Fruit fly (Drosophila melanogaster): Measurements from ENCODE around the gene Strump.

Gene Strump

DNA sequence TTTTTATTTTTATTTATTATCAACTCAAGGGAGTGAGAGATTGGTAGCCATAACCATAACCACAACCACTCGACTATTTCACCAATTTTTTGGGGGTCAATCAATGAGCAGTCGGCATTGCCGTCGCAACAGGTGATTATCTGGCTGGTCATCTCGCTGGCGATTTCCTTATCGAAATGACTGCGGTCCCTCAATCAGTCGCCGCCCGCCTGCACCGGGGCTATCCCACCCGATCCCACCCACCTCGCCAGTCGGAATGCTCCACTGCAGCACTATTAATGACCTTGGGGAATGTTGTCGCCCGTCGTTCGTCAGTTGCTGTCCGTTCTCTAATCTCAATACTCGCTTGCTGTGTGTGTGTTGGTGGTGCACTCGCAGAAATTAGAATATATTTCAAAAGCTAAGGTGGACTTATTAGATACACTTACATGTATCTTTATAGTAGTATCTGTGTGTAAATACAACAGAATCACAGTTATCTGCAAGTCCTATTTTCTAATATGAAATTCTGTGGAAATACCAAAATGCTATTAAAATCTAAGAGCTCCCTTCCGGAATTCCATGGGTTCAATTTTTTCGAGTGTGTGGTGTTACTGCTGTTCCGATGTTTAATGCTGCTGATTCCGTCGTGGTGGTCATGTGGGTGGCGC, 38.7 kb downstream of the Strump start (continued):
- TF ChIP-seq Hr38 (GFP tag; optimal IDR thresholded peaks at IDR 0.05) (no peak), eg (GFP tag; IDR thresholded peaks at IDR 0.05) (no peak; the same call in 2 of the 3 replicates), lz (GFP tag; optimal IDR thresholded peaks at IDR 0.05) (peak; percentile 3), acj6 (GFP tag; optimal IDR thresholded peaks at IDR 0.05) (peak; percentile 39), fkh (GFP tag; optimal IDR thresholded peaks at IDR 0.05) (no peak), CG6792 (GFP tag; optimal IDR thresholded peaks at IDR 0.05) (peak; percentile 1), Blimp-1 (GFP tag; optimal IDR thresholded peaks at IDR 0.05) (no peak), CG15336 (GFP tag; IDR thresholded peaks at IDR 0.05) (peak; percentile 62), svp (GFP tag) (no peak), fd59A (GFP tag; optimal IDR thresholded peaks at IDR 0.05) (no peak), Ets21C (GFP tag; optimal IDR thresholded peaks at IDR 0.05) (no peak), Hr39 (GFP tag; optimal IDR thresholded peaks at IDR 0.05) (peak; percentile 32), CG6163 (GFP tag; IDR thresholded peaks at IDR 0.05) (no peak), CG8119 (GFP tag; IDR thresholded peaks at IDR 0.05) (peak; percentile 57), CG7368 (GFP tag; optimal IDR thresholded peaks at IDR 0.05) (no peak), ss (GFP tag; optimal IDR thresholded peaks at IDR 0.05) (no peak), CG6808 (GFP tag; optimal IDR thresholded peaks at IDR 0.05) (no peak), topi (GFP tag; optimal IDR thresholded peaks at IDR 0.05) (no peak), Lpt (GFP tag; optimal IDR thresholded peaks at IDR 0.05) (no peak), Eip75B (GFP tag; optimal IDR thresholded peaks at IDR 0.05) (peak; percentile 12), Sox14 (GFP tag; optimal IDR thresholded peaks at IDR 0.05) (peak; percentile 32), CG8319 (GFP tag; optimal IDR thresholded peaks at IDR 0.05) (no peak), esn (GFP tag; optimal IDR thresholded peaks at IDR 0.05) (peak; percentile 22), Hr4 (GFP tag; optimal IDR thresholded peaks at IDR 0.05) (peak; percentile 51), Eip78C (GFP tag) (peak; percentile 73), CG10669 (GFP tag; optimal IDR thresholded peaks at IDR 0.05) (peak; percentile 22), Eip93F (GFP tag; optimal IDR thresholded peaks at IDR 0.05) (no peak), CG11294 (GFP tag; IDR thresholded peaks at IDR 0.05) (no peak), CG34406 (GFP tag; optimal IDR thresholded peaks at IDR 0.05) (peak; percentile 12), CG10631 (GFP tag; optimal IDR thresholded peaks at IDR 0.05) (peak; percentile 46), CG11762 (GFP tag; optimal IDR thresholded peaks at IDR 0.05; ENCODE audit: insufficient read depth) (no peak), CG3919 (GFP tag; optimal IDR thresholded peaks at IDR 0.05) (peak; percentile 22), cyc (GFP tag; optimal IDR thresholded peaks at IDR 0.05) (no peak), CG3032 (tag; optimal IDR thresholded peaks at IDR 0.05) (peak; percentile 22), CG11902 (GFP tag; optimal IDR thresholded peaks at IDR 0.05) (no peak)

DNA sequence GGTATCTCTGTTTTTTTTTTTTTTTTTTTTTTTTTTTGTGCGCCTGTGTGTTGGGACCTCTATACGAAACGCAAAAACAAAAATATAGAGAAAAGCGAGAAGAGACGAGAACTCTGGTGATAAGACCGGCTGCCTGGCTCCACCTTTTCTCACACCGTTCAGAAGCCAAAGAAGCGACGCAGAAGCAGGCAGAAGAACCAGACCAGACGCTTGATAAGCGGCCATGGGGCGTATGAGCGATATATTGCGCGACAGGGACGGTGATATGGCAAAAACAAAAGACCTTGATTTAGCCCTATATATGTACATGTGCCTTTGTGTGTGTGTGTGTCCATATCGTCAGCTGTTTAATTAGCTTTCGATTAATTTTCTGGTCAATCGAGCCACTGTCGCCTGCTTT, 39.3 kb downstream of the Strump start:
- TF ChIP-seq CG6163 (GFP tag; IDR thresholded peaks at IDR 0.05) (peak; percentile 49; the same call in 1 of the 3 replicates), Eip93F (GFP tag; optimal IDR thresholded peaks at IDR 0.05) (peak; percentile 24), esn (GFP tag; optimal IDR thresholded peaks at IDR 0.05) (no peak), fd59A (GFP tag; optimal IDR thresholded peaks at IDR 0.05) (no peak), vri (GFP tag; optimal IDR thresholded peaks at IDR 0.05) (peak; percentile 57), net (GFP tag; optimal IDR thresholded peaks at IDR 0.05) (no peak), svp (GFP tag) (peak; percentile 85), CG6854 (GFP tag; optimal IDR thresholded peaks at IDR 0.05) (no peak), Ets96B (tag; optimal IDR thresholded peaks at IDR 0.05) (no peak), Eip78C (GFP tag) (peak; percentile 43)
